Worm (Caenorhabditis elegans) whole organism, late embryonic: ENCODE results near the gene F25E5.1.
"Not testable (repeated sequence)": the region's sequence is repeated elsewhere in the genome, so short reads cannot be mapped to it uniquely, and the experiment has no call there.

Experiments used
- ets-4 ChIP-seq: sonication (generic microtip); optimal IDR thresholded peaks from 2 replicates; lab custom pipeline; 2016; ENCODE audit warnings: missing genetic modification characterization, missing compliant biosample characterization
- fkh-10 ChIP-seq: fragments of 150-350 bp; optimal IDR thresholded peaks from 2 replicates; lab custom pipeline; 2014; ENCODE audit warnings: missing biosample characterization, missing genetic modification reagents, missing genetic modification characterization
- hlh-6 ChIP-seq: sonication (generic microtip); optimal IDR thresholded peaks from 2 replicates; lab custom pipeline; 2016; ENCODE audit warnings: missing genotype, missing genetic modification characterization, missing compliant biosample characterization
- sdc-2 ChIP-seq: sonication (generic microtip); optimal IDR thresholded peaks from 2 replicates; lab custom pipeline; 2016; ENCODE audit warnings: missing genotype, missing genetic modification characterization, missing compliant biosample characterization

ce11 chrV:7511465-7511864 lies 45.8 kb downstream of the F25E5.1 start, which contains the start of gene nhr-171:
- not testable (repeated sequence) for TF ChIP-seq sdc-2 (tag; lab: Kevin White, UChicago); ets-4; hlh-6; fkh-10 (GFP tag; lab: Kevin White, UChicago)
